Worm (Caenorhabditis elegans) whole organism, L3 larva: Measurements from ENCODE around the gene fbxb-91.

Experiments
- ama-1 ChIP-seq: fragments of 150-350 bp; optimal IDR thresholded peaks from 2 replicates; lab custom pipeline; 2018
- mml-1 ChIP-seq: fragments of 150-350 bp; sonication (generic microtip); optimal IDR thresholded peaks from 3 replicates; lab custom pipeline; 2014; ENCODE audit warnings: missing biosample characterization, missing genetic modification characterization
- nhr-11 ChIP-seq: fragments of 150-350 bp; optimal IDR thresholded peaks from 2 replicates; lab custom pipeline; 2014; ENCODE audit warnings: missing biosample characterization, missing genetic modification characterization
- unc-39 ChIP-seq: sonication (generic microtip); optimal IDR thresholded peaks from 4 replicates; lab custom pipeline; 2017; ENCODE audit warnings: missing biosample characterization, missing genetic modification characterization
- unc-62 ChIP-seq: fragments of 150-350 bp; sonication (generic microtip); optimal IDR thresholded peaks from 4 replicates; lab custom pipeline; 2014; ENCODE audit warnings: missing biosample characterization, missing genetic modification reagents, missing genetic modification characterization

- TF ChIP-seq ama-1 (lab: Kevin White, UChicago) (no peak), unc-62 (no peak), unc-39 (no peak), nhr-11 (no peak), mml-1 (tag; lab: Kevin White, UChicago) (no peak)
Observed at ce11 chrII:3727996-3728395, 22.6 kb downstream of the fbxb-91 start, which contains the start of gene C46E10.8.
